Fruit fly (Drosophila melanogaster): ENCODE measurements around the gene CG13639.
A peak's percentile ranks its signal among the peaks of the same experiment; 100 is the strongest.

CG13639 gene

dm6 chr3R:24878655-24879054 lies 18.5 kb upstream of the CG13639 start:
- TF ChIP-seq GATAd (GFP tag; optimal IDR thresholded peaks at IDR 0.05): no peak
- TF ChIP-seq Rel (GFP tag; optimal IDR thresholded peaks at IDR 0.05): no peak
- peak; percentile 73 for TF ChIP-seq Rel (tag; optimal IDR thresholded peaks at IDR 0.05)
- no peak for TF ChIP-seq Hr83 (GFP tag; optimal IDR thresholded peaks at IDR 0.05; ENCODE audit: poor library complexity, severe bottlenecking)

DNA sequence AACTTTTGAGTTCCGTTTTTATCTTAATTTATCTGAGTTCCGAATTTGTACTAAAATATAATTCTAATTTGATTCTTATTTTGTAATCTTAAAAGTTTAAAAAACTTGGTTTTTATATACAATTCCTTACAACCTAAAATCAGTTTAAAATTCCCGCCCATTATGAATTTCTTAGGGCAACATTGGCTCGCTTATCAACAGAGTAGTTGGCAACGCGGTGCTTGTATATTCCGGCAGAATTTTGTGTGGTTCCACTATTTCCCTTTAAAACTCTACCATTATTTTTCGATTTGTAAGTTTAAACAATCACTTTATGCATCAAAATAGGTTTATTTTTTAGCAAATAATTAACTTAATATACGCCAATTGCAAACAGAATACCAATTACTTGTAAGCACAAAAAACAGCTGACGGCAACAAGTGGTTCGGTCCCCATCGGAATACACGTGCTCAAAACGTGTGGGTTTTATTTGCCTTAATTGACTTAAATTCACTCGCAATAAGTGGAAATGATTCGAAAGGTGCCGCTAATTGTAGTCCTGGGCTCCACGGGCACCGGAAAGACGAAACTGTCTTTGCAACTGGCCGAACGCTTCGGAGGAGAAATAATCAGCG lies 16.8 kb upstream of the CG13639 start, which contains the start of the genes CG11089 and CG31381:
Gene CG11089, plus strand, starts transcription at position 203 of the 615 bp plus-strand sequence.
Gene CG31381, plus strand, starts transcription at position 203 of the 615 bp plus-strand sequence.
- TF ChIP-seq pan (optimal IDR thresholded peaks at IDR 0.05) (no peak), Rel (GFP tag; optimal IDR thresholded peaks at IDR 0.05) (no peak), Rel (tag; optimal IDR thresholded peaks at IDR 0.05) (peak; percentile 99), CG32264 (GFP tag; optimal IDR thresholded peaks at IDR 0.05) (no peak), usp (GFP tag; optimal IDR thresholded peaks at IDR 0.05) (no peak), br (GFP tag; optimal IDR thresholded peaks at IDR 0.05) (no peak), Mio (GFP tag; optimal IDR thresholded peaks at IDR 0.05) (no peak), Myc (optimal IDR thresholded peaks at IDR 0.05) (peak; percentile 54), dl (GFP tag; optimal IDR thresholded peaks at IDR 0.05; ENCODE audit: insufficient read depth in 1 of 2, partially characterized antibody in 2 of 2) (no peak), Dif (GFP tag; optimal IDR thresholded peaks at IDR 0.05; ENCODE audit: partially characterized antibody) (no peak)

DNA sequence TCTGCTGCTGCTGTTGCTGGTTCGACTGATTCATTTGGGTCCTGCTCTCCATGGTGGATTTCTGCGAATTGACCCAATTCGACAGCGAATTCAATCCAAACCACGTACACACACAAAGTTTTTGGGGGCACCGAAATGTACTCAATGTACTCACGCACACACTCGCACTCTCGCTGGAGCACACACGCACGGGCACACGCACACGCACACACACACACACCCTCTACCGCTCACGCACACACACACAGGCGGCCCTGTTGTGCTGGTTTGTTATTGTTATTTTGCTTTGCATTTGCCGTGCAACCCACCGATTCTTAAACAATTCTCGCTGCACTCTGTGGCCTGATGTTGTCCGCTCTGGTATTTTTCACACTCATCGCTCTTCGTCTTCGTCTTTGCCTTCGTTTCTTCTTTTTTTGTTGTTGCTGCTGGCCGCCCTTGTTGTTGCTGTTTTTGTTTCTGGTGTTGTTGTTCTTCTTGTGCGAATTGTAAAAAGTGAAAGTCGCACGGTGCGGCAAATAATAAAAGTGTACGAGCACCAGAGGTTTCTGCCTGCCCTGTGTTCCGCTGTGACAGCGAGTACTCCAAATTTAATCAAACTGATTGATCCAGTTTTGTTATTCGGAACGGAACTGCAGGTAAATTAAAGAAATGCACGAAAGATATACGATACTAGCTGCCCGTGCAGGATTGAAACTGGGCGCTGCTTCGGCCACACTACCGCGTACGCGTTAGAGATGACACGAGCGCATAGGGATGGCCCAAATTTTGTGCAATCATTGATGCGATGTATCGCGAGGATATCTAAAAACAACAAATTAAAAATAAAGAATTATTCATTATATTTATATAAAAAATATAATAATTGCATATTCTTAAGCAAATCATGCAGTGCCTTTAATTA lies 16.0 kb upstream of the CG13639 start, which contains the start of gene CG3744:
Gene CG3744, minus strand, starts transcription at position 716 of the 904 bp plus-strand sequence.
- peak; percentile 72 for TF ChIP-seq psq (GFP tag; optimal IDR thresholded peaks at IDR 0.05)
- peak; percentile 70 for TF ChIP-seq N (GFP tag; optimal IDR thresholded peaks at IDR 0.05)
- peak; percentile 53 for TF ChIP-seq GATAd (GFP tag; optimal IDR thresholded peaks at IDR 0.05)
- peak; percentile 78 for TF ChIP-seq dmrt93B (GFP tag; optimal IDR thresholded peaks at IDR 0.05)
- TF ChIP-seq Jra (GFP tag; optimal IDR thresholded peaks at IDR 0.05): no peak
- peak; percentile 81 for TF ChIP-seq rgr (GFP tag; optimal IDR thresholded peaks at IDR 0.05)
- peak; percentile 84 for TF ChIP-seq CG9705 (GFP tag; optimal IDR thresholded peaks at IDR 0.05)
- TF ChIP-seq Sp1 (GFP tag; optimal IDR thresholded peaks at IDR 0.05): peak; percentile 81
- TF ChIP-seq ey (GFP tag; optimal IDR thresholded peaks at IDR 0.05): peak; percentile 68
- TF ChIP-seq HLH106 (tag; optimal IDR thresholded peaks at IDR 0.05): peak; percentile 90
- TF ChIP-seq sv (GFP tag; optimal IDR thresholded peaks at IDR 0.05): peak; percentile 86
- TF ChIP-seq dsf (GFP tag; optimal IDR thresholded peaks at IDR 0.05; ENCODE audit: borderline replicate concordance): no peak
- no peak for TF ChIP-seq sage (GFP tag; optimal IDR thresholded peaks at IDR 0.05)
- no peak for TF ChIP-seq CrebA (GFP tag; optimal IDR thresholded peaks at IDR 0.05; ENCODE audit: borderline replicate concordance)
- TF ChIP-seq fru (GFP tag; optimal IDR thresholded peaks at IDR 0.05): peak; percentile 59
- TF ChIP-seq br (GFP tag; optimal IDR thresholded peaks at IDR 0.05): peak; percentile 57
- TF ChIP-seq foxo (GFP tag; optimal IDR thresholded peaks at IDR 0.05): peak in 1 of 2 experiments; percentile 87
- TF ChIP-seq dl (GFP tag; optimal IDR thresholded peaks at IDR 0.05; ENCODE audit: insufficient read depth in 1 of 2, partially characterized antibody in 2 of 2): no peak
- peak; percentile 88 for TF ChIP-seq woc (GFP tag; optimal IDR thresholded peaks at IDR 0.05)
- TF ChIP-seq jim (GFP tag; optimal IDR thresholded peaks at IDR 0.05): peak; percentile 54
- TF ChIP-seq Hr83 (GFP tag; optimal IDR thresholded peaks at IDR 0.05; ENCODE audit: poor library complexity, severe bottlenecking): peak; percentile 96
- TF ChIP-seq h (GFP tag; optimal IDR thresholded peaks at IDR 0.05): peak; percentile 78
- TF ChIP-seq lola (GFP tag; optimal IDR thresholded peaks at IDR 0.05): no peak
- peak; percentile 61 for TF ChIP-seq OdsH (GFP tag; optimal IDR thresholded peaks at IDR 0.05)

Data from whole organism, wandering third instar larva.